Worm (Caenorhabditis elegans) whole organism, L1 larva: ENCODE measurements around the gene flh-3.

Experiments used
- aly-2 ChIP-seq: fragments of 150-350 bp; optimal IDR thresholded peaks from 2 replicates; lab custom pipeline; 2014; ENCODE audit warnings: missing biosample characterization, missing genetic modification characterization
- blmp-1 ChIP-seq: fragments of 150-350 bp; optimal IDR thresholded peaks from 2 replicates; lab custom pipeline; 2014; ENCODE audit warnings: missing biosample characterization, missing genetic modification characterization
- efl-1 ChIP-seq, 4 experiments: fragments of 150-350 bp; optimal IDR thresholded peaks in 3 of 4; peaks in 1 of 4; 1 replicate in 1 of 4; 2 replicates in 3 of 4; lab custom pipeline; 2014; ENCODE audit warnings: missing biosample characterization in 2 of 4, missing genetic modification characterization in 2 of 4, missing genetic modification reagents in 2 of 4
- elt-3 ChIP-seq, 6 experiments: fragments of 150-350 bp in 1 of 6; sonication (generic microtip); optimal IDR thresholded peaks; 2 replicates each; lab custom pipeline; 2017 to 2018; ENCODE audit warnings: missing biosample characterization in 6 of 6, missing genetic modification characterization in 6 of 6, inconsistent platforms in 1 of 6
- fkh-10 ChIP-seq: sonication (generic microtip); optimal IDR thresholded peaks from 2 replicates; lab custom pipeline; 2017; ENCODE audit warnings: missing biosample characterization, missing genetic modification reagents, missing genetic modification characterization
- hlh-4 ChIP-seq: sonication (generic microtip); optimal IDR thresholded peaks from 2 replicates; lab custom pipeline; 2016; ENCODE audit warnings: mild to moderate bottlenecking, missing genetic modification characterization, missing compliant biosample characterization
- mep-1 ChIP-seq: fragments of 150-350 bp; optimal IDR thresholded peaks from 2 replicates; lab custom pipeline; 2014; ENCODE audit warnings: missing biosample characterization, missing genetic modification characterization
- nhr-19 ChIP-seq: fragments of 200-800 bp; sonication (Bioruptor generic); conservative IDR thresholded peaks from 2 replicates; pipeline ENCODE4 v1.3.6; 2022; ENCODE audit warnings: missing genetic modification characterization, missing compliant biosample characterization
- nhr-76 ChIP-seq: sonication (generic microtip); optimal IDR thresholded peaks from 2 replicates; lab custom pipeline; 2017; ENCODE audit warnings: missing biosample characterization, missing genetic modification characterization
- nhr-90 ChIP-seq: sonication (generic microtip); optimal IDR thresholded peaks from 2 replicates; lab custom pipeline; 2016; ENCODE audit warnings: mild to moderate bottlenecking, missing genetic modification characterization, missing compliant biosample characterization; ENCODE audit not compliant: poor library complexity
- tbx-2 ChIP-seq: sonication (generic microtip); optimal IDR thresholded peaks from 2 replicates; lab custom pipeline; 2016; ENCODE audit warnings: missing genetic modification characterization, missing compliant biosample characterization
- unc-130 ChIP-seq: fragments of 150-350 bp; optimal IDR thresholded peaks from 2 replicates; lab custom pipeline; 2017; ENCODE audit warnings: missing biosample characterization, missing genetic modification characterization, inconsistent platforms
- unc-30 ChIP-seq: sonication (generic microtip); optimal IDR thresholded peaks from 2 replicates; lab custom pipeline; 2017; ENCODE audit warnings: missing biosample characterization, missing genetic modification characterization

- no peak for TF ChIP-seq tbx-2 (tag; lab: Kevin White, UChicago)
- TF ChIP-seq nhr-76 (tag; lab: Kevin White, UChicago): no peak
- TF ChIP-seq unc-130 (tag; lab: Kevin White, UChicago): no peak
- TF ChIP-seq nhr-90 (tag; lab: Kevin White, UChicago): no peak
- TF ChIP-seq fkh-10 (GFP tag; lab: Kevin White, UChicago): no peak
- no peak for TF ChIP-seq mep-1 (tag; lab: Kevin White, UChicago)
- TF ChIP-seq hlh-4: no peak
- TF ChIP-seq elt-3 (tag; optimal IDR thresholded peaks at IDR 0.05; lab: Kevin White, UChicago): no peak
- TF ChIP-seq nhr-19: no peak
- TF ChIP-seq aly-2 (tag; lab: Kevin White, UChicago): no peak
- no peak for TF ChIP-seq unc-30 (tag; lab: Kevin White, UChicago)
- no peak for TF ChIP-seq blmp-1 (tag; lab: Kevin White, UChicago)
- no peak for TF ChIP-seq efl-1 (optimal IDR thresholded peaks at IDR 0.05; lab: Kevin White, UChicago)
- TF ChIP-seq efl-1 (GFP tag; optimal IDR thresholded peaks at IDR 0.05 in 1 of 2; lab: Kevin White, UChicago): no peak
Measured at ce11 chrIV:9262295-9262694, 7.6 kb upstream of the flh-3 start.
